Fruit fly (Drosophila melanogaster): ENCODE measurements around the gene bel.
A peak's percentile ranks its signal among the peaks of the same experiment; 100 is the strongest.

bel gene

dm6 chr3R:8669029-8669707 lies 8.6 kb upstream of the bel start (continued):
- TF ChIP-seq onecut (GFP tag; IDR thresholded peaks at IDR 0.05) (peak; percentile 95), CG4730 (GFP tag; IDR thresholded peaks at IDR 0.05) (peak; percentile 89), ems (GFP tag; optimal IDR thresholded peaks at IDR 0.05) (peak; percentile 98), CG17802 (tag; optimal IDR thresholded peaks at IDR 0.05) (peak; percentile 87), CG11695 (GFP tag; IDR thresholded peaks at IDR 0.05) (peak; percentile 98), Atf3 (GFP tag; optimal IDR thresholded peaks at IDR 0.05) (peak; percentile 92), CG12942 (GFP tag; optimal IDR thresholded peaks at IDR 0.05) (peak; percentile 95), gt (GFP tag; IDR thresholded peaks at IDR 0.05) (peak; percentile 91), bsh (GFP tag; optimal IDR thresholded peaks at IDR 0.05) (peak; percentile 97 to 98), CG34422 (GFP tag; IDR thresholded peaks at IDR 0.05) (peak; percentile 97), CG12071 (GFP tag; optimal IDR thresholded peaks at IDR 0.05) (peak; percentile 99), Poxn (GFP tag; IDR thresholded peaks at IDR 0.05) (peak; percentile 68), CG3281 (GFP tag; optimal IDR thresholded peaks at IDR 0.05) (peak; percentile 99), Fer1 (GFP tag; optimal IDR thresholded peaks at IDR 0.05) (peak; percentile 99), Dll (GFP tag; IDR thresholded peaks at IDR 0.05; ENCODE audit: partially characterized antibody) (peak; percentile 72; the same call in 2 of the 4 replicates), insv (GFP tag; optimal IDR thresholded peaks at IDR 0.05) (peak; percentile 53 to 81), CG14014 (GFP tag; IDR thresholded peaks at IDR 0.05) (peak; percentile 96), CG10321 (GFP tag; IDR thresholded peaks at IDR 0.05) (peak; percentile 94), CG18476 (GFP tag; optimal IDR thresholded peaks at IDR 0.05) (peak; percentile 98), CG10565 (GFP tag; optimal IDR thresholded peaks at IDR 0.05) (peak; percentile 92), gce (GFP tag; IDR thresholded peaks at IDR 0.05) (peak; percentile 96), CG14667 (GFP tag; IDR thresholded peaks at IDR 0.05) (peak; percentile 90), sob (GFP tag; IDR thresholded peaks at IDR 0.05) (peak; percentile 97), pfk (GFP tag; optimal IDR thresholded peaks at IDR 0.05) (peak; percentile 73), Side (GFP tag; optimal IDR thresholded peaks at IDR 0.05) (peak; percentile 98), Dip2 (GFP tag; IDR thresholded peaks at IDR 0.05) (peak; percentile 51; the same call in 1 of the 2 replicates), CoRest (tag; optimal IDR thresholded peaks at IDR 0.05) (peak; percentile 97), Elba2 (GFP tag; optimal IDR thresholded peaks at IDR 0.05) (peak; percentile 65), CG15269 (tag; optimal IDR thresholded peaks at IDR 0.05) (peak; percentile 98), CG10147 (GFP tag; optimal IDR thresholded peaks at IDR 0.05) (peak; percentile 97), CG10543 (GFP tag; optimal IDR thresholded peaks at IDR 0.05) (peak; percentile 98), CG1529 (GFP tag; optimal IDR thresholded peaks at IDR 0.05) (peak; percentile 97), sc (optimal IDR thresholded peaks at IDR 0.05) (no peak), sc (GFP tag; optimal IDR thresholded peaks at IDR 0.05) (peak; percentile 97), esg (GFP tag; conservative IDR thresholded peaks at IDR 0.05) (peak; percentile 92), ab (GFP tag; optimal IDR thresholded peaks at IDR 0.05) (peak; percentile 91), HHEX (GFP tag; optimal IDR thresholded peaks at IDR 0.05) (peak; percentile 99), CHES-1-like (GFP tag; optimal IDR thresholded peaks at IDR 0.05) (peak; percentile 96), sens-2 (GFP tag; IDR thresholded peaks at IDR 0.05) (peak; percentile 94), crc (GFP tag; optimal IDR thresholded peaks at IDR 0.05) (peak; percentile 96), CG6272 (GFP tag; IDR thresholded peaks at IDR 0.05) (peak; percentile 86), B-H2 (GFP tag; optimal IDR thresholded peaks at IDR 0.05) (peak; percentile 97), CG32767 (GFP tag; IDR thresholded peaks at IDR 0.05) (peak; percentile 97), bab2 (GFP tag; optimal IDR thresholded peaks at IDR 0.05) (peak; percentile 97), ATbp (GFP tag; optimal IDR thresholded peaks at IDR 0.05) (peak; percentile 99), CG9727 (GFP tag; optimal IDR thresholded peaks at IDR 0.05) (peak; percentile 99), ssp (GFP tag; IDR thresholded peaks at IDR 0.05) (peak; percentile 85), p53 (GFP tag; optimal IDR thresholded peaks at IDR 0.05) (peak; percentile 91), odd (GFP tag; optimal IDR thresholded peaks at IDR 0.05) (peak; percentile 98), cas (GFP tag; IDR thresholded peaks at IDR 0.05) (peak; percentile 92), Sin3A (optimal IDR thresholded peaks at IDR 0.05) (no peak)
